Worm (Caenorhabditis elegans): ENCODE data around the gene gln-3.
A peak's percentile ranks its signal among the peaks of the same experiment; 100 is the strongest.

Gene gln-3

DNA sequence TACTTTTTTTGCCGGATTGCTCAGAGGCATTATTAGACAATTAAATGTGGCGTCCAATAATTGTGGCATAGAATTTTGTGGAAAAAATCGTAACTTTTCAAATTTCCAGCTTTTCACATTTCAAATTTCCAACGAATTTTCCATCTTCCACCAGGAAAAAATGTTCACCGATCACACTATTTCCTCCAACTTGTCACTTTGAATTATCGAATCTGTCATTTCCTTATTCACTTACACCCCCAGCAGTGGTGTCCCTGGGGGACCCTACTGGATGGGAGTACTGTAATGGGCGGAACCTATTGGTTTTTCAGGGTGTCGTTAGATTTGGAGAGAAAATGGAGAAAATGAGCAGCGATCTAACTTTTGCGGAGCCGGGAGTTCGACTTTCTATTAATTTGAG lies 38.3 kb downstream of the gln-3 start, which contains the start of gene hlh-32:
TSS of gene hlh-32 (plus strand) at position 301 of the 400 bp plus-strand sequence.
- TF ChIP-seq dox-1 (GFP tag; IDR thresholded peaks at IDR 0.05): no peak
- TF ChIP-seq him-1 (tag; optimal IDR thresholded peaks at IDR 0.05): no peak
- no peak for TF ChIP-seq bed-2 (GFP tag; IDR thresholded peaks at IDR 0.05)
- no peak for TF ChIP-seq ama-1 (optimal IDR thresholded peaks at IDR 0.05)
- no peak for TF ChIP-seq ama-1 (GFP tag; optimal IDR thresholded peaks at IDR 0.05)

ce11 chrIV:16125777-16126176 lies 44.7 kb downstream of the gln-3 start:
- TF ChIP-seq ceh-91 (GFP tag; IDR thresholded peaks at IDR 0.05): no peak
- TF ChIP-seq snpc-4 (GFP tag; optimal IDR thresholded peaks at IDR 0.05): peak; percentile 4
- TF ChIP-seq snpc-4 (tag; optimal IDR thresholded peaks at IDR 0.05): peak in 2 of 4 experiments; percentile 6 to 63
- peak; percentile 65 for TF ChIP-seq attf-6 (GFP tag; IDR thresholded peaks at IDR 0.05)

DNA sequence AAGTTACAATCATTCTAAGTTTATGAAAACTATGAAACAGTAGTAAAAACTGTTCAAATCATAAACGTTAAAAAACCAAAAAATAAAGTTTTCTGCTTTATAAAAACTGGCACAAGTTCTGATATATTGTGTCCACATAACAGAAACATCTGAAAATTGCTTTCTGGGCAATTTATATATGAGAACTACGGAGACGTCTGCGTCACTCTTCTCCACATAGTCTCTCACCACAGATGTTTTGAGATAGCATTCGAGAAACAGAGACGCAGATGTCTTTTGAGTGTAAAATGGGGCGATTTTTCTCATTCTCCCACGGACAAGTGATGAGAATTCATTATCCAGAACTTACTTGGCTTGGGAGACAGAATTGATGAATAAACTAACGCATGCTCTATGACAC lies 50.9 kb downstream of the gln-3 start:
- TF ChIP-seq hmg-1.2 (GFP tag; IDR thresholded peaks at IDR 0.05) (peak; percentile 83; the same call in 1 of the 2 replicates), zim-3 (tag; optimal IDR thresholded peaks at IDR 0.05) (no peak), F10E7.11 (tag; optimal IDR thresholded peaks at IDR 0.05) (no peak), ZK185.1 (tag; optimal IDR thresholded peaks at IDR 0.05; ENCODE audit: poor library complexity, severe bottlenecking) (no peak), snpc-4 (GFP tag; optimal IDR thresholded peaks at IDR 0.05) (no peak), snpc-4 (tag; optimal IDR thresholded peaks at IDR 0.05) (peak in 2 of 4 experiments; percentile 15 to 33)
